Fruit fly (Drosophila melanogaster): ENCODE measurements around the gene Ugt36D1.

Gene Ugt36D1

dm6 chr2L:18782212-18782825, 41.0 kb upstream of the Ugt36D1 start:
- TF ChIP-seq Dfd (GFP tag; optimal IDR thresholded peaks at IDR 0.05) (no peak), HLH106 (tag; optimal IDR thresholded peaks at IDR 0.05) (no peak), dsf (GFP tag; optimal IDR thresholded peaks at IDR 0.05; ENCODE audit: borderline replicate concordance) (no peak), h (GFP tag; optimal IDR thresholded peaks at IDR 0.05) (no peak), Rel (GFP tag; optimal IDR thresholded peaks at IDR 0.05) (no peak), Rel (tag; optimal IDR thresholded peaks at IDR 0.05) (no peak), lola (GFP tag; optimal IDR thresholded peaks at IDR 0.05) (no peak), usp (GFP tag; optimal IDR thresholded peaks at IDR 0.05) (no peak), CrebA (GFP tag; optimal IDR thresholded peaks at IDR 0.05; ENCODE audit: borderline replicate concordance) (no peak)

DNA sequence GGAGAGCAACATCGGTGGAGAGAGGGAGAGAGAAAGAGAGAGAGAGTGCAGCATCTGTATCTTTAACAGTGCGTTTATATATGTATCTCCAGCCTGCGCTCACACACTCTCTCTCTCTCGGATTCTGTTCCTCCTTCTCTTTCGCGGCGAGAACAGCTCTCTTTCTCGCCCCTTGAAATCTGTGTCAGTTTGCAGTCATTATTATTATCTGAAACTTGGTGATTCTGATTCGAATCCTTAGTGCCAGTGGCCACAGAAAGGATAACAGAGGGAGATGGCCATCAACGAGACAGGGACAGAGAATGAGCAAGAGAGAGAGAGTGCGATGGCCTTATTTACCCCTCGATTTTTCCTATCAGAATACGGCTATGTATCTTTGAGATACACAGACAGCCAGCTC, 40.4 kb upstream of the Ugt36D1 start:
- TF ChIP-seq Myc (optimal IDR thresholded peaks at IDR 0.05) (no peak), tai (GFP tag; optimal IDR thresholded peaks at IDR 0.05) (no peak), pan (optimal IDR thresholded peaks at IDR 0.05) (no peak), Dif (GFP tag; optimal IDR thresholded peaks at IDR 0.05; ENCODE audit: partially characterized antibody) (peak; percentile 26), dl (GFP tag; optimal IDR thresholded peaks at IDR 0.05; ENCODE audit: insufficient read depth in 1 of 2, partially characterized antibody in 2 of 2) (peak; percentile 1 to 2)

dm6 chr2L:18783357-18784040, 39.8 kb upstream of the Ugt36D1 start:
- TF ChIP-seq Dfd (GFP tag; optimal IDR thresholded peaks at IDR 0.05) (peak; percentile 35), fru (GFP tag; optimal IDR thresholded peaks at IDR 0.05) (no peak), rgr (GFP tag; optimal IDR thresholded peaks at IDR 0.05) (no peak)

dm6 chr2L:18785026-18785600, 38.2 kb upstream of the Ugt36D1 start:
- TF ChIP-seq br (GFP tag; optimal IDR thresholded peaks at IDR 0.05), result no peak
- no peak for TF ChIP-seq Dfd (GFP tag; optimal IDR thresholded peaks at IDR 0.05)
- TF ChIP-seq ey (GFP tag; optimal IDR thresholded peaks at IDR 0.05), result no peak
- TF ChIP-seq OdsH (GFP tag; optimal IDR thresholded peaks at IDR 0.05), result no peak
- TF ChIP-seq Hr83 (GFP tag; optimal IDR thresholded peaks at IDR 0.05; ENCODE audit: poor library complexity, severe bottlenecking), result no peak
- TF ChIP-seq sage (GFP tag; optimal IDR thresholded peaks at IDR 0.05), result no peak
- no peak for TF ChIP-seq foxo (GFP tag; optimal IDR thresholded peaks at IDR 0.05)
- TF ChIP-seq fru (GFP tag; optimal IDR thresholded peaks at IDR 0.05), result no peak
- no peak for TF ChIP-seq Dif (GFP tag; optimal IDR thresholded peaks at IDR 0.05; ENCODE audit: partially characterized antibody)
- no peak for TF ChIP-seq Myc (optimal IDR thresholded peaks at IDR 0.05)
- no peak for TF ChIP-seq CrebA (GFP tag; optimal IDR thresholded peaks at IDR 0.05; ENCODE audit: borderline replicate concordance)
- no peak for TF ChIP-seq brk (GFP tag; optimal IDR thresholded peaks at IDR 0.05)
- TF ChIP-seq CG9705 (GFP tag; optimal IDR thresholded peaks at IDR 0.05), result no peak
- no peak for TF ChIP-seq dmrt93B (GFP tag; optimal IDR thresholded peaks at IDR 0.05)
- TF ChIP-seq woc (GFP tag; optimal IDR thresholded peaks at IDR 0.05), result no peak
- no peak for TF ChIP-seq CG32264 (GFP tag; optimal IDR thresholded peaks at IDR 0.05)
- no peak for TF ChIP-seq Mio (GFP tag; optimal IDR thresholded peaks at IDR 0.05)
- TF ChIP-seq sv (GFP tag; optimal IDR thresholded peaks at IDR 0.05), result no peak

- TF ChIP-seq Rel (GFP tag; optimal IDR thresholded peaks at IDR 0.05) (no peak), Rel (tag; optimal IDR thresholded peaks at IDR 0.05) (peak; percentile 16), lola (GFP tag; optimal IDR thresholded peaks at IDR 0.05) (no peak)
These were observed 35.8 kb upstream of the Ugt36D1 start for dm6 chr2L:18787415-18787989.
